Fruit fly (Drosophila melanogaster) whole organism, embryonic: ENCODE measurements around the gene CG43251.
A peak's percentile ranks its signal among the peaks of the same experiment; 100 is the strongest.

ENCODE experiments used
- Antp ChIP-seq: fragments of 200-800 bp; sonication (Bioruptor generic); optimal IDR thresholded peaks from 3 replicates; lab custom pipeline; 2016; ENCODE audit warnings: missing biosample characterization, missing genetic modification characterization
- Atf6 ChIP-seq: fragments of 200-800 bp; sonication (Bioruptor generic); IDR thresholded peaks from 2 replicates; pipeline ENCODE4 v1.3.6; 2022; ENCODE audit warnings: missing biosample characterization, missing genetic modification characterization
- Blimp-1 ChIP-seq: fragments of 200-800 bp; sonication (Bioruptor generic); optimal IDR thresholded peaks from 3 replicates; lab custom pipeline; 2018; ENCODE audit warnings: missing biosample characterization, missing genetic modification characterization, mild to moderate bottlenecking, moderate library complexity, missing genetic modification reagents
- C15 ChIP-seq: fragments of 200-800 bp; sonication (Bioruptor generic); IDR thresholded peaks from 3 replicates; pipeline ENCODE4 v1.3.6; 2022; ENCODE audit warnings: missing biosample characterization, missing genetic modification characterization
- CG10979 ChIP-seq: fragments of 200-800 bp; sonication (Bioruptor generic); optimal IDR thresholded peaks from 2 replicates; lab custom pipeline; 2018; ENCODE audit warnings: missing biosample characterization, mild to moderate bottlenecking, missing genetic modification characterization, moderate library complexity
- CG11085 ChIP-seq: fragments of 200-800 bp; sonication (Bioruptor generic); IDR thresholded peaks from 2 replicates; pipeline ENCODE4 v1.3.6; 2022; ENCODE audit warnings: missing biosample characterization, missing genetic modification characterization
- CG11247 ChIP-seq: fragments of 200-800 bp; sonication (Bioruptor generic); IDR thresholded peaks from 2 replicates; pipeline ENCODE4 v1.3.6; 2022; ENCODE audit warnings: missing biosample characterization, missing genetic modification characterization
- CG14860 ChIP-seq: fragments of 200-800 bp; sonication (Bioruptor generic); IDR thresholded peaks from 3 replicates; pipeline ENCODE4 v1.3.6; 2022; ENCODE audit warnings: missing biosample characterization, missing genetic modification characterization; ENCODE audit not compliant: partially characterized antibody
- CG16813 ChIP-seq: fragments of 200-800 bp; sonication (Bioruptor generic); IDR thresholded peaks from 3 replicates; pipeline ENCODE4 v1.3.6; 2022; ENCODE audit warnings: missing biosample characterization, missing genetic modification characterization; ENCODE audit not compliant: partially characterized antibody
- CG17328 ChIP-seq: fragments of 200-800 bp; sonication (Bioruptor generic); IDR thresholded peaks from 2 replicates; pipeline ENCODE4 v1.3.6; 2022; ENCODE audit warnings: missing biosample characterization, missing genetic modification characterization
- CG17612 ChIP-seq: fragments of 200-800 bp; sonication (Bioruptor generic); IDR thresholded peaks from 2 replicates; pipeline ENCODE4 v1.3.6; 2022; ENCODE audit warnings: missing biosample characterization, missing genetic modification characterization
- CG18764 ChIP-seq: fragments of 200-800 bp; sonication (Bioruptor generic); optimal IDR thresholded peaks from 3 replicates; lab custom pipeline; 2016; ENCODE audit warnings: missing biosample characterization, missing genetic modification characterization
- CG31224 ChIP-seq: fragments of 200-800 bp; sonication (Bioruptor generic); IDR thresholded peaks from 2 replicates; pipeline ENCODE4 v1.3.6; 2022; ENCODE audit warnings: missing biosample characterization, missing genetic modification characterization
- CG3407 ChIP-seq: fragments of 200-800 bp; sonication (Bioruptor generic); optimal IDR thresholded peaks from 2 replicates; lab custom pipeline; 2018; ENCODE audit warnings: missing biosample characterization, mild to moderate bottlenecking, missing genetic modification characterization
- CG34422 ChIP-seq: fragments of 200-800 bp; sonication (Bioruptor generic); IDR thresholded peaks from 3 replicates; pipeline ENCODE4 v1.3.6; 2022; ENCODE audit warnings: missing biosample characterization, missing genetic modification characterization
- CG4328 ChIP-seq: fragments of 200-800 bp; sonication (Bioruptor generic); optimal IDR thresholded peaks from 3 replicates; lab custom pipeline; 2017; ENCODE audit warnings: missing biosample characterization, missing genetic modification reagents, missing genetic modification characterization
- CG5180 ChIP-seq: fragments of 200-800 bp; sonication (Bioruptor generic); optimal IDR thresholded peaks from 3 replicates; lab custom pipeline; 2017; ENCODE audit warnings: missing biosample characterization, missing genetic modification characterization, mild to moderate bottlenecking, moderate library complexity, missing genetic modification reagents
- CG5953 ChIP-seq: fragments of 200-800 bp; sonication (Bioruptor generic); IDR thresholded peaks from 2 replicates; pipeline ENCODE4 v1.3.6; 2022; ENCODE audit warnings: missing biosample characterization, missing genetic modification characterization
- CG8478 ChIP-seq: fragments of >200 bp; optimal IDR thresholded peaks from 2 replicates; lab custom pipeline; 2018
- CG9215 ChIP-seq: fragments of 200-800 bp; sonication (Bioruptor generic); IDR thresholded peaks from 2 replicates; pipeline ENCODE4 v1.3.6; 2022; ENCODE audit warnings: missing biosample characterization, missing genetic modification characterization
- CG9932 ChIP-seq: fragments of 200-800 bp; sonication (Bioruptor generic); IDR thresholded peaks from 2 replicates; pipeline ENCODE4 v1.3.6; 2022; ENCODE audit warnings: missing biosample characterization, missing genetic modification characterization
- HmgZ ChIP-seq: fragments of 200-800 bp; sonication (Bioruptor generic); optimal IDR thresholded peaks from 2 replicates; lab custom pipeline; 2018; ENCODE audit warnings: missing biosample characterization, mild to moderate bottlenecking, missing genetic modification characterization
- Max ChIP-seq: fragments of 200-800 bp; sonication (Bioruptor generic); optimal IDR thresholded peaks from 2 replicates; lab custom pipeline; 2016; ENCODE audit warnings: missing biosample characterization, mild to moderate bottlenecking, missing genetic modification characterization
- Med ChIP-seq: fragments of 200-800 bp; sonication (Bioruptor generic); peaks from one replicate; lab custom pipeline; 2016; ENCODE audit warnings: missing biosample characterization, missing genetic modification characterization, mild to moderate bottlenecking, inconsistent platforms, moderate library complexity
- NC2α ChIP-seq: fragments of 200-800 bp; sonication (Bioruptor generic); optimal IDR thresholded peaks from 2 replicates; lab custom pipeline; 2016; ENCODE audit warnings: missing biosample characterization, missing genetic modification characterization
- NK7.1 ChIP-seq: fragments of 200-800 bp; sonication (Bioruptor generic); optimal IDR thresholded peaks from 3 replicates; lab custom pipeline; 2016; ENCODE audit warnings: missing biosample characterization, missing genetic modification characterization
- Oli ChIP-seq: fragments of 200-800 bp; sonication (Bioruptor generic); optimal IDR thresholded peaks from 2 replicates; lab custom pipeline; 2018; ENCODE audit warnings: missing biosample characterization, mild to moderate bottlenecking, missing genetic modification characterization, moderate library complexity
- Spps ChIP-seq: fragments of 200-800 bp; sonication (Bioruptor generic); optimal IDR thresholded peaks from 2 replicates; lab custom pipeline; 2018; ENCODE audit warnings: missing biosample characterization, mild to moderate bottlenecking, missing genetic modification characterization
- Tbp ChIP-seq: fragments of >200 bp; optimal IDR thresholded peaks from 2 replicates; lab custom pipeline; 2018; ENCODE audit warnings: missing biosample characterization, missing genetic modification characterization
- Usf ChIP-seq: fragments of 200-800 bp; sonication (Bioruptor generic); optimal IDR thresholded peaks from 2 replicates; lab custom pipeline; 2017; ENCODE audit warnings: missing genotype, missing biosample characterization, missing genetic modification characterization
- ash1 ChIP-seq: fragments of 200-800 bp; sonication (Bioruptor generic); optimal IDR thresholded peaks from 2 replicates; lab custom pipeline; 2018; ENCODE audit warnings: missing biosample characterization, mild to moderate bottlenecking, missing genetic modification characterization
- bcd ChIP-seq: fragments of 200-800 bp; sonication (Bioruptor generic); optimal IDR thresholded peaks from 2 replicates; lab custom pipeline; 2017; ENCODE audit warnings: missing biosample characterization, mild to moderate bottlenecking, missing genetic modification characterization
- gem ChIP-seq: fragments of 200-800 bp; sonication (Bioruptor generic); optimal IDR thresholded peaks from 2 replicates; lab custom pipeline; 2019; ENCODE audit warnings: missing biosample characterization, mild to moderate bottlenecking, missing genetic modification characterization, moderate library complexity
- grn ChIP-seq: fragments of 200-800 bp; sonication (Bioruptor generic); optimal IDR thresholded peaks from 3 replicates; lab custom pipeline; 2017; ENCODE audit warnings: missing biosample characterization, missing genetic modification characterization
- gt ChIP-seq: fragments of 200-800 bp; sonication (Bioruptor generic); IDR thresholded peaks from 2 replicates; pipeline ENCODE4 v1.3.6; 2022; ENCODE audit warnings: missing biosample characterization, missing genetic modification characterization
- jumu ChIP-seq: fragments of 200-800 bp; sonication (Bioruptor generic); optimal IDR thresholded peaks from 3 replicates; lab custom pipeline; 2016; ENCODE audit warnings: missing biosample characterization, missing genetic modification characterization
- pan ChIP-seq, 4 experiments: fragments of >200 bp in 3 of 4; fragments of 200-800 bp in 1 of 4; sonication (Bioruptor generic) in 1 of 4; optimal IDR thresholded peaks in 3 of 4; IDR thresholded peaks in 1 of 4; 2 replicates each; pipeline versions ENCODE4 v1.3.6 to Lab custom; 2017 to 2022; ENCODE audit warnings: missing biosample characterization in 2 of 4, missing genetic modification characterization in 2 of 4, mixed read lengths in 1 of 4
- repo ChIP-seq: fragments of 200-800 bp; sonication (Bioruptor generic); optimal IDR thresholded peaks from 2 replicates; lab custom pipeline; 2016; ENCODE audit warnings: missing biosample characterization, missing genetic modification characterization
- sd ChIP-seq: fragments of 200-800 bp; sonication (Bioruptor generic); optimal IDR thresholded peaks from 3 replicates; lab custom pipeline; 2018; ENCODE audit warnings: missing biosample characterization, mild to moderate bottlenecking, missing genetic modification characterization, moderate library complexity
- sisA ChIP-seq: fragments of 200-800 bp; sonication (Bioruptor generic); IDR thresholded peaks from 2 replicates; pipeline ENCODE4 v1.3.6; 2022; ENCODE audit warnings: missing biosample characterization, missing genetic modification characterization
- slou ChIP-seq: fragments of 200-800 bp; sonication (Bioruptor generic); optimal IDR thresholded peaks from 3 replicates; lab custom pipeline; 2016; ENCODE audit warnings: missing biosample characterization, missing genetic modification characterization
- slp2 ChIP-seq: fragments of 200-800 bp; sonication (Bioruptor generic); optimal IDR thresholded peaks from 2 replicates; lab custom pipeline; 2016; ENCODE audit warnings: missing biosample characterization, missing genetic modification characterization
- tgo ChIP-seq: fragments of 200-800 bp; sonication (Bioruptor generic); IDR thresholded peaks from 3 replicates; pipeline ENCODE4 v1.3.6; 2022; ENCODE audit warnings: missing biosample characterization, missing genetic modification characterization
- tio ChIP-seq: fragments of 200-800 bp; sonication (Bioruptor generic); optimal IDR thresholded peaks from 2 replicates; lab custom pipeline; 2017; ENCODE audit warnings: missing biosample characterization, missing genetic modification characterization, inconsistent platforms
- tll ChIP-seq, 2 experiments: fragments of 200-800 bp in 1 of 2; fragments of >200 bp in 1 of 2; sonication (Bioruptor generic) in 1 of 2; optimal IDR thresholded peaks; 2 replicates each; lab custom pipeline; 2017 to 2019; ENCODE audit warnings: missing biosample characterization in 2 of 2, missing genetic modification characterization in 2 of 2, mild to moderate bottlenecking in 1 of 2, moderate library complexity in 1 of 2
- usp ChIP-seq: fragments of >200 bp; optimal IDR thresholded peaks from 2 replicates; lab custom pipeline; 2017; ENCODE audit warnings: missing biosample characterization, missing genetic modification characterization
- vnd ChIP-seq: fragments of 200-800 bp; sonication (Bioruptor generic); IDR thresholded peaks from 3 replicates; pipeline ENCODE4 v1.3.6; 2022; ENCODE audit warnings: missing biosample characterization, missing genetic modification characterization; ENCODE audit not compliant: partially characterized antibody
- wek ChIP-seq: fragments of 200-800 bp; sonication (Bioruptor generic); optimal IDR thresholded peaks from 3 replicates; lab custom pipeline; 2018; ENCODE audit warnings: missing biosample characterization, mild to moderate bottlenecking, missing genetic modification characterization, moderate library complexity
- zf30C ChIP-seq: fragments of 200-800 bp; sonication (Bioruptor generic); optimal IDR thresholded peaks from 3 replicates; lab custom pipeline; 2018; ENCODE audit warnings: missing biosample characterization, mild to moderate bottlenecking, missing genetic modification characterization
- zfh1 ChIP-seq: fragments of 200-800 bp; sonication (Bioruptor generic); IDR thresholded peaks from 3 replicates; pipeline ENCODE4 v1.3.6; 2022; ENCODE audit warnings: missing biosample characterization, missing genetic modification characterization

The CG43251 gene

dm6 chr3L:20710475-20711177 lies 48.1 kb upstream of the CG43251 start (continued):
- TF ChIP-seq wek (GFP tag; lab: Kevin White, UChicago) (no peak), slou (GFP tag; lab: Kevin White, UChicago) (no peak), ash1 (GFP tag; lab: Kevin White, UChicago) (no peak), CG9215 (GFP tag; lab: Robert Waterston, UW) (peak; percentile 24; the same call in 1 of the 2 replicates), CG8478 (lab: Kevin White, UChicago) (no peak), pan (optimal IDR thresholded peaks at IDR 0.05; lab: Kevin White, UChicago) (no peak), pan (GFP tag; optimal IDR thresholded peaks at IDR 0.05 in 1 of 2, IDR thresholded peaks at IDR 0.05 in 1 of 2) (peak in 1 of 2 experiments; percentile 53), grn (GFP tag; lab: Kevin White, UChicago) (peak; percentile 5), zfh1 (GFP tag; lab: Robert Waterston, UW) (peak; percentile 44; the same call in 2 of the 3 replicates), zf30C (GFP tag; lab: Kevin White, UChicago) (no peak), Spps (peak; percentile 14), CG31224 (no peak), CG18764 (GFP tag; lab: Kevin White, UChicago) (peak; percentile 5), tll (GFP tag; optimal IDR thresholded peaks at IDR 0.05; lab: Kevin White, UChicago) (no peak), CG17612 (GFP tag; lab: Robert Waterston, UW) (no peak), Med (peak; percentile 42), HmgZ (tag; lab: Kevin White, UChicago) (no peak), vnd (GFP tag; lab: Robert Waterston, UW) (no peak), CG17328 (0 out of 2 replicates have a peak, but pooled peaks have one; percentile 45), jumu (GFP tag; lab: Kevin White, UChicago) (no peak), Blimp-1 (GFP tag; lab: Kevin White, UChicago) (peak; percentile 51), sd (peak; percentile 53), Usf (no peak), CG10979 (peak; percentile 55), Tbp (GFP tag; lab: Kevin White, UChicago) (no peak), Oli (tag; lab: Kevin White, UChicago) (peak; percentile 31), Atf6 (0 out of 2 replicates have a peak, but pooled peaks have one; percentile 15), gem (tag; lab: Kevin White, UChicago) (peak; percentile 67), CG11085 (GFP tag; lab: Robert Waterston, UW) (no peak), CG3407 (GFP tag; lab: Kevin White, UChicago) (peak; percentile 13), NK7.1 (GFP tag; lab: Kevin White, UChicago) (no peak), CG5953 (GFP tag; lab: Robert Waterston, UW) (no peak; the same call in 1 of the 2 replicates), gt (no peak), slp2 (GFP tag; lab: Kevin White, UChicago) (no peak), CG14860 (GFP tag; lab: Robert Waterston, UW) (no peak), CG5180 (GFP tag; lab: Kevin White, UChicago) (no peak), CG4328 (no peak), C15 (GFP tag; lab: Robert Waterston, UW) (no peak), NC2α (GFP tag; lab: Kevin White, UChicago) (no peak), CG9932 (peak; percentile 45; the same call in 1 of the 2 replicates), bcd (peak; percentile 31), sisA (GFP tag; lab: Robert Waterston, UW) (peak; percentile 49), Max (GFP tag; lab: Kevin White, UChicago) (no peak), usp (GFP tag; lab: Kevin White, UChicago) (no peak), CG11247 (GFP tag; lab: Robert Waterston, UW) (no peak), tgo (GFP tag; lab: Robert Waterston, UW) (peak; percentile 46; the same call in 1 of the 3 replicates), Antp (GFP tag; lab: Kevin White, UChicago) (no peak), CG34422 (GFP tag; lab: Robert Waterston, UW) (no peak), repo (no peak), CG16813 (GFP tag; lab: Robert Waterston, UW) (no peak), tio (GFP tag; lab: Kevin White, UChicago) (peak; percentile 48)
